Fruit fly (Drosophila melanogaster) whole organism, adult: ENCODE results near the gene CG5282.

Experiments
- CG11617 ChIP-seq: fragments of 200-800 bp; sonication (Bioruptor generic); optimal IDR thresholded peaks from 2 replicates; lab custom pipeline; 2017; ENCODE audit warnings: mild to moderate bottlenecking, missing biosample characterization, missing genetic modification reagents, missing genetic modification characterization
- CG12768 ChIP-seq: fragments of 200-800 bp; sonication (Bioruptor generic); optimal IDR thresholded peaks from 2 replicates; lab custom pipeline; 2017; ENCODE audit warnings: missing biosample characterization, missing genetic modification characterization, mild to moderate bottlenecking, moderate library complexity, missing genetic modification reagents
- CG14711 ChIP-seq: fragments of 200-800 bp; sonication (Bioruptor generic); optimal IDR thresholded peaks from 2 replicates; lab custom pipeline; 2018; ENCODE audit warnings: missing biosample characterization, mild to moderate bottlenecking, missing genetic modification characterization, moderate library complexity
- CG1620 ChIP-seq: fragments of 200-800 bp; sonication (Bioruptor generic); optimal IDR thresholded peaks from 2 replicates; lab custom pipeline; 2016; ENCODE audit warnings: missing biosample characterization, missing genetic modification characterization
- CG33017 ChIP-seq: fragments of 200-800 bp; sonication (Bioruptor generic); optimal IDR thresholded peaks from 2 replicates; lab custom pipeline; 2018; ENCODE audit warnings: missing biosample characterization, mild to moderate bottlenecking, missing genetic modification characterization, moderate library complexity
- CG5204 ChIP-seq: fragments of 200-800 bp; sonication (Bioruptor generic); optimal IDR thresholded peaks from 2 replicates; lab custom pipeline; 2016; ENCODE audit warnings: missing biosample characterization, missing genetic modification characterization
- CG7045 ChIP-seq: fragments of 200-800 bp; sonication (Bioruptor generic); optimal IDR thresholded peaks from 2 replicates; lab custom pipeline; 2017; ENCODE audit warnings: missing biosample characterization, mild to moderate bottlenecking, missing genetic modification characterization
- CG7101 ChIP-seq: fragments of 200-800 bp; sonication (Bioruptor generic); optimal IDR thresholded peaks from 2 replicates; lab custom pipeline; 2018; ENCODE audit warnings: missing biosample characterization, mild to moderate bottlenecking, missing genetic modification characterization, moderate library complexity
- Clk ChIP-seq: fragments of 200-800 bp; sonication (Bioruptor generic); optimal IDR thresholded peaks from 2 replicates; lab custom pipeline; 2017; ENCODE audit warnings: missing biosample characterization, missing genetic modification characterization
- Crg-1 ChIP-seq: fragments of 200-800 bp; sonication (Bioruptor generic); optimal IDR thresholded peaks from 2 replicates; lab custom pipeline; 2016; ENCODE audit warnings: missing biosample characterization, missing genetic modification characterization
- Hr96 ChIP-seq: fragments of 200-800 bp; sonication (Bioruptor generic); optimal IDR thresholded peaks from 2 replicates; lab custom pipeline; 2016; ENCODE audit warnings: missing biosample characterization, missing genetic modification characterization
- Mnt ChIP-seq: fragments of 200-800 bp; sonication (Bioruptor generic); optimal IDR thresholded peaks from 2 replicates; lab custom pipeline; 2016; ENCODE audit warnings: missing biosample characterization, mild to moderate bottlenecking, missing genetic modification characterization
- bab1 ChIP-seq: fragments of 200-800 bp; sonication (Bioruptor generic); optimal IDR thresholded peaks from 3 replicates; lab custom pipeline; 2019; ENCODE audit warnings: missing biosample characterization, mild to moderate bottlenecking, missing genetic modification characterization, moderate library complexity
- cic ChIP-seq: fragments of 200-800 bp; sonication (Bioruptor generic); optimal IDR thresholded peaks from 2 replicates; lab custom pipeline; 2017; ENCODE audit warnings: missing biosample characterization, mild to moderate bottlenecking, missing genetic modification characterization, moderate library complexity
- cnc ChIP-seq, 2 experiments: fragments of >200 bp; optimal IDR thresholded peaks; 2 replicates each; lab custom pipeline; 2017
- kay ChIP-seq: fragments of 200-800 bp; sonication (Bioruptor generic); peaks from one replicate; lab custom pipeline; 2016; ENCODE audit warnings: missing biosample characterization, missing genetic modification characterization, borderline replicate concordance
- ovo ChIP-seq: fragments of 200-800 bp; sonication (Bioruptor generic); optimal IDR thresholded peaks from 2 replicates; lab custom pipeline; 2016; ENCODE audit warnings: missing biosample characterization, missing genetic modification characterization
- pad ChIP-seq: fragments of 200-800 bp; sonication (Bioruptor generic); optimal IDR thresholded peaks from 3 replicates; lab custom pipeline; 2017; ENCODE audit warnings: missing biosample characterization, missing genetic modification characterization, mild to moderate bottlenecking, moderate library complexity, missing genetic modification reagents
- tj ChIP-seq: fragments of 200-800 bp; sonication (Bioruptor generic); optimal IDR thresholded peaks from 3 replicates; lab custom pipeline; 2017; ENCODE audit warnings: missing biosample characterization, mild to moderate bottlenecking, missing genetic modification characterization, moderate library complexity
- toe ChIP-seq: fragments of 200-800 bp; sonication (Bioruptor generic); optimal IDR thresholded peaks from 2 replicates; lab custom pipeline; 2016; ENCODE audit warnings: missing biosample characterization, missing genetic modification characterization

Gene CG5282

dm6 chr3L:20462391-20462790 is 36.5 kb upstream of the CG5282 start:
- TF ChIP-seq Crg-1 (GFP tag; lab: Kevin White, UChicago) (no peak), CG7045 (no peak)

- TF ChIP-seq CG7101 (tag; lab: Kevin White, UChicago) (no peak), CG5204 (GFP tag; lab: Kevin White, UChicago) (no peak), ovo (GFP tag; lab: Kevin White, UChicago) (no peak)
Measured at dm6 chr3L:20460383-20460782, 34.5 kb upstream of the CG5282 start, which contains the start of gene mag. Gene mag (plus strand): TSS chr3L:20460683.

DNA sequence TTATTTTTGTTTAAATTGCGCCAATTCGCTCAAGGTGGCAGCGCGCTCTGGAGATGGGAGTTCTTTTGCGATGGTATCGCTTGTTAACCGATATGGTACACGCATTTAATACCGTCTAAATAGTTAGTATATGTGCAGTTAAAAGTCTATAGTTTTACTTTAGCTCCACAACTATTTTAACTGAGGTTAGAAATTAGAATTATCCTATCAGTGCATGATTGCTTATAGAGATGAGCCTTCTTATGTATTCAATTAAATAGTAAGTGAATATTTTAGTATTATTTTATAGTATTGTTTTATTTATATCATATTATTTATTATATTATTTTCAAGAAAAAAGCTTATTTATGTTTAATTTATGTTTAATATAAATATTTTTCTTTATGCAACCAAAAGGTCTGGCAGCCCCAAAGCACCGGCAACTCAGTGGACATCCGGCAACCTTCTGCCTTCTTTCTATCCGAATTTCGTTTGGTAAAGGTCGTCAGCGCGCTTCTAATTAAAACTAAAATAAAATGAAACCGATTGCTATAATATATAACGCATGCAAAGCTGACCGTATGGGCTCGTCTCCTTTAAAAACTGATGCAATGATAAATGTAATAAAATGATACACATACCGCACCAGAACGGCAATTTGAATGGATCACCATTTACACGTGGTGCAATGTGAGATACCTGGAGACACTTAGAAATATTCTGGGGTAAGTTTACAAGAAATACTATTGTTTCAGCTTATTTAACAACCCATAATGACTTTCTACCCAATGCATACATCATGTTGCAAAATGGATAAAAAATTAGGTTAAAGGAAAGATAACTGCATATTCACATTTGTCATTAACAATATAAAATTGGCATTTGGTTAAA is 27.2 kb upstream of the CG5282 start, which contains the start of gene CG5199:
TSS of gene CG5199 (minus strand) at position 52 of the 870 bp plus-strand sequence.
- TF ChIP-seq pad (GFP tag; lab: Kevin White, UChicago) = peak; percentile 49
- no peak for TF ChIP-seq Hr96 (GFP tag; lab: Kevin White, UChicago)
- peak; percentile 60 for TF ChIP-seq CG14711 (tag; lab: Kevin White, UChicago)
- no peak for TF ChIP-seq kay (GFP tag; lab: Kevin White, UChicago)
- TF ChIP-seq Mnt (GFP tag; lab: Kevin White, UChicago) = peak; percentile 83
- no peak for TF ChIP-seq Clk (GFP tag; lab: Kevin White, UChicago)
- peak; percentile 34 for TF ChIP-seq ovo (GFP tag; lab: Kevin White, UChicago)
- TF ChIP-seq CG5204 (GFP tag; lab: Kevin White, UChicago) = peak; percentile 26
- TF ChIP-seq Crg-1 (GFP tag; lab: Kevin White, UChicago) = peak; percentile 14
- no peak for TF ChIP-seq CG1620 (GFP tag; lab: Kevin White, UChicago)
- TF ChIP-seq cnc (optimal IDR thresholded peaks at IDR 0.05; lab: Kevin White, UChicago) = no peak
- peak; percentile 55 for TF ChIP-seq CG7045
- no peak for TF ChIP-seq cic
- peak; percentile 71 for TF ChIP-seq CG7101 (tag; lab: Kevin White, UChicago)
- peak; percentile 28 for TF ChIP-seq tj (GFP tag; lab: Kevin White, UChicago)
- TF ChIP-seq toe = peak; percentile 53
- no peak for TF ChIP-seq bab1
- TF ChIP-seq CG11617 (GFP tag; lab: Kevin White, UChicago) = peak; percentile 72
- peak; percentile 13 for TF ChIP-seq CG33017 (tag; lab: Kevin White, UChicago)
- TF ChIP-seq CG12768 (GFP tag; lab: Kevin White, UChicago) = peak; percentile 56

DNA sequence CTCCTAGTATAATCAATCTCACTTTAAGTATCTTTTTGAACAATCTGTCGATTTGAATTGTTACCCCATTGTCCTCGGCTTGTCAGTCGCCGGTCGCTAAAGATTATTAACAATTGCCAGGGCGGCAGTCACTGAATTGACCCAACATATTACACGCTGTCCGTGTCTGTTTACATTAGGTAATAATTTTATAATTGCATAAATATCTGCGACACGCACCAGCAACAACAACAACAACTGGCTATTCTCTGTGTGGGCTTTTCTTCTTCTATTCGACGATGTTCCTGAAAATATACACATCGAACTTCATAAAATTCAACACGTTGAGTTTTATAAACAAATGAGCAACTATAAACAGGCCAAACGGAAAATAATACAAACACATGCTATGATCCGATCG is 22.9 kb upstream of the CG5282 start:
- TF ChIP-seq Crg-1 (GFP tag; lab: Kevin White, UChicago) = no peak
- TF ChIP-seq bab1 = no peak
- no peak for TF ChIP-seq CG1620 (GFP tag; lab: Kevin White, UChicago)
- no peak for TF ChIP-seq CG7045
- no peak for TF ChIP-seq CG33017 (tag; lab: Kevin White, UChicago)
- TF ChIP-seq toe = no peak

DNA sequence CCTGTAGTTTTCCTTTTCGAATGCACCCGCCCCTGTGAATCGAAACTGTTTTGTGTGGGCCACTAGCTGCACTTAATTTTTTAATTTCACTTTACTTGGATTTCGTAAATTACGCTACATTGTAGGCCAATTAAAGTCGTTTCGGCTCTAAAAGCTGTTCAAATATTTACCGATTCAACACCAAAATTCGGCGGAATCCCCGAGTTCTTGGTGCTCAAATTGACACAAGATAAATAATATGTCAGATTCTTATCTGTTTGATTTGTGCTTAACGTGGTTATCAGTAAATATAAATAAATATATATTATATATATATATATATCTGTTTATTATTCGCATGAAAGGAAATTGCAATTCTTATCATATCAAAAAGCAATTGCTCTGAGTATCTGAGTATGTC is 22.1 kb upstream of the CG5282 start:
- TF ChIP-seq cic (no peak), Crg-1 (GFP tag; lab: Kevin White, UChicago) (no peak), bab1 (no peak), Mnt (GFP tag; lab: Kevin White, UChicago) (no peak), ovo (GFP tag; lab: Kevin White, UChicago) (no peak), kay (GFP tag; lab: Kevin White, UChicago) (no peak), cnc (optimal IDR thresholded peaks at IDR 0.05; lab: Kevin White, UChicago) (no peak), CG11617 (GFP tag; lab: Kevin White, UChicago) (peak; percentile 4), CG33017 (tag; lab: Kevin White, UChicago) (no peak), CG14711 (tag; lab: Kevin White, UChicago) (peak; percentile 17), toe (no peak), Clk (GFP tag; lab: Kevin White, UChicago) (no peak), CG12768 (GFP tag; lab: Kevin White, UChicago) (peak; percentile 4), CG5204 (GFP tag; lab: Kevin White, UChicago) (no peak), tj (GFP tag; lab: Kevin White, UChicago) (no peak), CG7101 (tag; lab: Kevin White, UChicago) (peak; percentile 35), CG7045 (no peak), Hr96 (GFP tag; lab: Kevin White, UChicago) (no peak)

DNA sequence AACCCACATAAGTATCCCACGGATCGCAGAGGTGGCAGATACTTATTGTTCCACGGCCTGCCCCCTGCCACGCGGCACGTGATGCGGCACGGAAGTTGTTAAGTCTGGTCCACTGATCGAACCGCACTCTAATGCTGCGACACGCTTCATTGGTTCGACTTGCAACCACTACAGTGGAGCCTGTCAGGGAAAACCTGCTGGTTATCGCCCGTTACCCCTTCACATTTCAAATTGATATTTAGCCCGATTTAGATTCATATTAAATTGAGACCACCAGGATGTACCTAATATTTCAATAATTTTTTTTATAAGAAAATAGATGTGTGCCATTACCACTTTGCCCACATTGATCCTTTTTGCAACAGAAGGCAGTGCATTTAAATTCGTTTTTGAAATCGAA is 21.5 kb upstream of the CG5282 start:
- no peak for TF ChIP-seq CG33017 (tag; lab: Kevin White, UChicago)
- TF ChIP-seq tj (GFP tag; lab: Kevin White, UChicago) = no peak
- no peak for TF ChIP-seq CG14711 (tag; lab: Kevin White, UChicago)
- no peak for TF ChIP-seq cic
- no peak for TF ChIP-seq Mnt (GFP tag; lab: Kevin White, UChicago)
- no peak for TF ChIP-seq kay (GFP tag; lab: Kevin White, UChicago)
- no peak for TF ChIP-seq cnc (optimal IDR thresholded peaks at IDR 0.05; lab: Kevin White, UChicago)
- no peak for TF ChIP-seq CG7101 (tag; lab: Kevin White, UChicago)
- TF ChIP-seq CG5204 (GFP tag; lab: Kevin White, UChicago) = no peak
- TF ChIP-seq CG1620 (GFP tag; lab: Kevin White, UChicago) = no peak
- no peak for TF ChIP-seq Crg-1 (GFP tag; lab: Kevin White, UChicago)
- TF ChIP-seq CG12768 (GFP tag; lab: Kevin White, UChicago) = no peak
- TF ChIP-seq Hr96 (GFP tag; lab: Kevin White, UChicago) = no peak
- no peak for TF ChIP-seq ovo (GFP tag; lab: Kevin White, UChicago)
- no peak for TF ChIP-seq bab1
- no peak for TF ChIP-seq Clk (GFP tag; lab: Kevin White, UChicago)
- no peak for TF ChIP-seq CG7045
- TF ChIP-seq toe = no peak
- no peak for TF ChIP-seq CG11617 (GFP tag; lab: Kevin White, UChicago)
- TF ChIP-seq pad (GFP tag; lab: Kevin White, UChicago) = no peak
